Worm (Caenorhabditis elegans) whole organism, midembryonic: ENCODE data around the gene chil-13.

Experiments used
- T22C8.4 ChIP-seq: fragments of 200-800 bp; sonication (Bioruptor generic); IDR thresholded peaks from 2 replicates; pipeline ENCODE4 v1.3.6; 2022; ENCODE audit warnings: missing genetic modification characterization, missing compliant biosample characterization
- cog-1 ChIP-seq: sonication (generic microtip); optimal IDR thresholded peaks from 2 replicates; lab custom pipeline; 2016; ENCODE audit warnings: missing genetic modification characterization, missing compliant biosample characterization
- flt-1 ChIP-seq: fragments of 200-800 bp; sonication (Bioruptor generic); IDR thresholded peaks from 2 replicates; pipeline ENCODE4 v1.3.6; 2022; ENCODE audit warnings: missing genetic modification characterization, missing compliant biosample characterization
- klf-2 ChIP-seq: fragments of 200-800 bp; sonication (Bioruptor generic); conservative IDR thresholded peaks from 2 replicates; pipeline ENCODE4 v1.3.6; 2022; ENCODE audit warnings: missing genetic modification reagents, missing genetic modification characterization, missing compliant biosample characterization
- med-1 ChIP-seq: sonication (generic microtip); optimal IDR thresholded peaks from 2 replicates; lab custom pipeline; 2017; ENCODE audit warnings: missing genetic modification characterization, mild to moderate bottlenecking, missing compliant biosample characterization, antibody characterized with exemption, missing genetic modification reagents; ENCODE audit not compliant: insufficient read depth
- ref-1 ChIP-seq: fragments of 200-800 bp; sonication (Bioruptor generic); conservative IDR thresholded peaks from 2 replicates; pipeline ENCODE4 v1.3.6; 2022; ENCODE audit warnings: missing genetic modification reagents, missing genetic modification characterization, missing compliant biosample characterization
- tab-1 ChIP-seq: fragments of 200-800 bp; sonication (Bioruptor generic); IDR thresholded peaks from 2 replicates; pipeline ENCODE4 v1.3.6; 2022; ENCODE audit warnings: missing genetic modification characterization, missing compliant biosample characterization
- ztf-23 ChIP-seq: fragments of 200-800 bp; sonication (Bioruptor generic); IDR thresholded peaks from 2 replicates; pipeline ENCODE4 v1.3.6; 2022; ENCODE audit warnings: missing genetic modification reagents, missing genetic modification characterization, missing compliant biosample characterization
- ztf-29 ChIP-seq: fragments of 200-800 bp; sonication (Bioruptor generic); IDR thresholded peaks from 2 replicates; pipeline ENCODE4 v1.3.6; 2022; ENCODE audit warnings: missing genetic modification reagents, missing genetic modification characterization, missing compliant biosample characterization

Gene chil-13

ce11 chrII:9438227-9438626 is at the start of gene chil-13:
Gene chil-13, minus strand, starts transcription at chrII:9438327.
- TF ChIP-seq ztf-29 = no peak
- TF ChIP-seq flt-1 (GFP tag; lab: Robert Waterston, UW) = no peak
- no peak for TF ChIP-seq T22C8.4 (GFP tag; lab: Robert Waterston, UW)
- no peak for TF ChIP-seq klf-2 (GFP tag; lab: Robert Waterston, UW)
- TF ChIP-seq ztf-23 = no peak
- TF ChIP-seq cog-1 (tag; lab: Kevin White, UChicago) = no peak

ce11 chrII:9487337-9487950 is 49.3 kb upstream of the chil-13 start, which contains the start of gene T19H5.4:
Gene T19H5.4, minus strand, starts transcription at chrII:9487387.
- no peak for TF ChIP-seq ztf-23
- TF ChIP-seq klf-2 (GFP tag; lab: Robert Waterston, UW) = no peak
- TF ChIP-seq cog-1 (tag; lab: Kevin White, UChicago) = no peak
- TF ChIP-seq ztf-29 = no peak
- TF ChIP-seq tab-1 (GFP tag; lab: Robert Waterston, UW) = no peak
- no peak; the same call in 1 of the 2 replicates for TF ChIP-seq ref-1
- no peak for TF ChIP-seq med-1 (GFP tag; lab: Kevin White, UChicago)
- no peak for TF ChIP-seq flt-1 (GFP tag; lab: Robert Waterston, UW)
- no peak for TF ChIP-seq T22C8.4 (GFP tag; lab: Robert Waterston, UW)

DNA sequence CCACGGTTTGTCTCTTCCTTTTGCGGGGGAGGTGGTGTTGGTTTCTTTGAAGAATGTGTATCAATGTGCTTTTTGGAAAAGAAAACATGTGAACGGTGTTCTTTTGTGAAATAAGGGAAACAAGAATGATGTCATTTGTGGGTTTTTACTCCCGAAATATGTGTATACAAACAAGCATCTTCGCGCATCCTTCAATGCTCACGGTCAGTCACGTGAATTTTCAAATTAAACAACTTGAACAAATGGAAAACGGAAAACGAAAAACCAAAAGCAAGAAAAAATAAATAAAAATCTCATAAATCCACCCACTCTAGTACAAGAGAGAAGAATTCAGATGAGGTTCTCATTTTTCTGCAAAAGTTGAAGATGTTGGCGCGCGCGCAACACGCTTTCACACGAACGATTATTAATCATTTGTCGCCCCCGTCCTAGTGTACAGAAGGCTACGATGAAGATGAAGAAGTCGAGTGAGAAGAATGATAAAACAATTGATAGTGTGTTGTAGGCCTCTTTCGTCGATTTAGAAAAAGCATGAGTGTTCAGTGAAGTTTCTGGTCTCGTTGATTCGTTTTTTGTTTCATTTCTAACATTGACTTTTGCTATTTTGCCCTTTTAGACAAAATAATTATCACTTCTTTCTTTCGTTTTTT is 47.1 kb upstream of the chil-13 start:
- TF ChIP-seq tab-1 (GFP tag; lab: Robert Waterston, UW) (no peak), ztf-29 (no peak), med-1 (GFP tag; lab: Kevin White, UChicago) (no peak), klf-2 (GFP tag; lab: Robert Waterston, UW) (no peak), T22C8.4 (GFP tag; lab: Robert Waterston, UW) (no peak), cog-1 (tag; lab: Kevin White, UChicago) (no peak), ref-1 (no peak), flt-1 (GFP tag; lab: Robert Waterston, UW) (no peak), ztf-23 (no peak)

DNA sequence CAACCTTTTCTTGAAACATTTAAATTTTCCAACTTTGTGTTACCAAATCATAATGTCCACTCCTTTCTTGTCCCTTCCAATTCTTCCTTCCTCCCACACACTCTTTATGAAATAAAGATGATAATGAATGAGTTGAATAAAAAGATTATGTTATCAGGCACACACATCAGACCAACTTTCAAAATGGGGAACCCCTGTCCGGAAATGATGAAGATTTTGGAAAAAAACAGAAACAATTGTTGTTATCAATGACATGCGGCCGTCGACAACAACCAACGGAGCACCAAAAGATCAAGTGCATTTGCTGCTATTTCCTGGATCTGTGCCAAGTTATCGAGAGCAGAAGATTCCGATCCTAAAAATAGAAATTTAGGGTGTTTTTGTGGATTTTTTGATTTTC is 45.2 kb upstream of the chil-13 start:
- TF ChIP-seq tab-1 (GFP tag; lab: Robert Waterston, UW) = no peak
- no peak for TF ChIP-seq ztf-23
- TF ChIP-seq med-1 (GFP tag; lab: Kevin White, UChicago) = no peak
- no peak for TF ChIP-seq flt-1 (GFP tag; lab: Robert Waterston, UW)
- TF ChIP-seq T22C8.4 (GFP tag; lab: Robert Waterston, UW) = no peak
- no peak for TF ChIP-seq cog-1 (tag; lab: Kevin White, UChicago)
- no peak for TF ChIP-seq ref-1
- TF ChIP-seq ztf-29 = no peak
- no peak for TF ChIP-seq klf-2 (GFP tag; lab: Robert Waterston, UW)

- TF ChIP-seq tab-1 (GFP tag; lab: Robert Waterston, UW) (no peak), klf-2 (GFP tag; lab: Robert Waterston, UW) (no peak), ztf-23 (no peak), T22C8.4 (GFP tag; lab: Robert Waterston, UW) (no peak), flt-1 (GFP tag; lab: Robert Waterston, UW) (no peak), ref-1 (no peak), ztf-29 (no peak), cog-1 (tag; lab: Kevin White, UChicago) (no peak), med-1 (GFP tag; lab: Kevin White, UChicago) (no peak)
Observed at ce11 chrII:9482529-9482928, 44.4 kb upstream of the chil-13 start.

- no peak for TF ChIP-seq cog-1 (tag; lab: Kevin White, UChicago)
- TF ChIP-seq med-1 (GFP tag; lab: Kevin White, UChicago) = no peak
- no peak for TF ChIP-seq ztf-29
- TF ChIP-seq flt-1 (GFP tag; lab: Robert Waterston, UW) = no peak
- TF ChIP-seq ref-1 = no peak
- TF ChIP-seq klf-2 (GFP tag; lab: Robert Waterston, UW) = no peak
- TF ChIP-seq T22C8.4 (GFP tag; lab: Robert Waterston, UW) = no peak
- no peak for TF ChIP-seq ztf-23
- TF ChIP-seq tab-1 (GFP tag; lab: Robert Waterston, UW) = no peak
Observed at ce11 chrII:9481427-9481826, 43.3 kb upstream of the chil-13 start.

ce11 chrII:9480006-9480405 is 41.9 kb upstream of the chil-13 start, which contains the start of gene T19H5.7:
Gene T19H5.7, minus strand, starts transcription at chrII:9480106.
- TF ChIP-seq T22C8.4 (GFP tag; lab: Robert Waterston, UW) (no peak), klf-2 (GFP tag; lab: Robert Waterston, UW) (no peak), tab-1 (GFP tag; lab: Robert Waterston, UW) (no peak), flt-1 (GFP tag; lab: Robert Waterston, UW) (no peak), cog-1 (tag; lab: Kevin White, UChicago) (no peak), ztf-23 (no peak), ztf-29 (no peak), med-1 (GFP tag; lab: Kevin White, UChicago) (no peak), ref-1 (no peak)

ce11 chrII:9477567-9477966 is 39.4 kb upstream of the chil-13 start, which contains the start of gene chil-27:
Gene chil-27, plus strand, starts transcription at chrII:9477867.
- TF ChIP-seq klf-2 (GFP tag; lab: Robert Waterston, UW) (no peak), med-1 (GFP tag; lab: Kevin White, UChicago) (no peak), tab-1 (GFP tag; lab: Robert Waterston, UW) (no peak), ztf-29 (no peak), ref-1 (no peak), flt-1 (GFP tag; lab: Robert Waterston, UW) (no peak), ztf-23 (no peak), T22C8.4 (GFP tag; lab: Robert Waterston, UW) (no peak)

ce11 chrII:9474367-9475105 is 36.4 kb upstream of the chil-13 start, which contains the start of the genes chil-25 and chil-26:
Gene chil-25, minus strand, starts transcription at chrII:9474467.
Gene chil-26, plus strand, starts transcription at chrII:9475055.
- no peak for TF ChIP-seq ztf-29
- no peak for TF ChIP-seq med-1 (GFP tag; lab: Kevin White, UChicago)
- TF ChIP-seq tab-1 (GFP tag; lab: Robert Waterston, UW) = no peak
- no peak for TF ChIP-seq ref-1
- no peak for TF ChIP-seq T22C8.4 (GFP tag; lab: Robert Waterston, UW)
- TF ChIP-seq flt-1 (GFP tag; lab: Robert Waterston, UW) = no peak
- no peak for TF ChIP-seq cog-1 (tag; lab: Kevin White, UChicago)
- TF ChIP-seq ztf-23 = no peak
- TF ChIP-seq klf-2 (GFP tag; lab: Robert Waterston, UW) = no peak
